Fruit fly (Drosophila melanogaster) whole organism, pupa: ENCODE measurements around the gene Jon66Ci.

Experiments used
- CG14655 ChIP-seq: fragments of 200-800 bp; sonication (Bioruptor generic); optimal IDR thresholded peaks from 3 replicates; lab custom pipeline; 2017; ENCODE audit warnings: mild to moderate bottlenecking, missing biosample characterization, missing genetic modification reagents, missing genetic modification characterization
- CG15710 ChIP-seq: fragments of 200-800 bp; sonication (Bioruptor generic); optimal IDR thresholded peaks from 2 replicates; lab custom pipeline; 2018; ENCODE audit warnings: missing biosample characterization, mild to moderate bottlenecking, missing genetic modification characterization, moderate library complexity
- CG17806 ChIP-seq: fragments of 200-800 bp; sonication (Bioruptor generic); optimal IDR thresholded peaks from 2 replicates; lab custom pipeline; 2018; ENCODE audit warnings: missing biosample characterization, mild to moderate bottlenecking, missing genetic modification characterization, moderate library complexity
- CG34367 ChIP-seq: fragments of 200-800 bp; sonication (Bioruptor generic); optimal IDR thresholded peaks from 2 replicates; lab custom pipeline; 2018; ENCODE audit warnings: missing biosample characterization, mild to moderate bottlenecking, missing genetic modification characterization
- CG4496 ChIP-seq: fragments of 200-800 bp; sonication (Bioruptor generic); IDR thresholded peaks from 3 replicates; pipeline ENCODE4 v1.3.6; 2022; ENCODE audit warnings: missing biosample characterization, missing genetic modification characterization
- CG8159 ChIP-seq: fragments of 200-800 bp; sonication (Bioruptor generic); optimal IDR thresholded peaks from 3 replicates; lab custom pipeline; 2018; ENCODE audit warnings: missing biosample characterization, mild to moderate bottlenecking, missing genetic modification characterization, moderate library complexity
- Ets98B ChIP-seq: fragments of 200-800 bp; sonication (Bioruptor generic); IDR thresholded peaks from 2 replicates; pipeline ENCODE4 v1.3.6; 2022; ENCODE audit warnings: missing biosample characterization, missing genetic modification characterization
- fd96Ca ChIP-seq: fragments of 200-800 bp; sonication (Bioruptor generic); IDR thresholded peaks from 3 replicates; pipeline ENCODE4 v1.3.6; 2022; ENCODE audit warnings: missing biosample characterization, missing genetic modification characterization
- gl ChIP-seq: fragments of 200-800 bp; sonication (Bioruptor generic); optimal IDR thresholded peaks from 2 replicates; lab custom pipeline; 2018; ENCODE audit warnings: missing biosample characterization, mild to moderate bottlenecking, missing genetic modification characterization

- TF ChIP-seq fd96Ca (GFP tag; lab: Robert Waterston, UW) (no peak), CG17806 (tag; lab: Kevin White, UChicago) (no peak), gl (tag; lab: Kevin White, UChicago) (no peak), CG8159 (tag; lab: Kevin White, UChicago) (no peak), CG14655 (GFP tag; lab: Kevin White, UChicago) (no peak), CG15710 (no peak), Ets98B (GFP tag; lab: Robert Waterston, UW) (no peak), CG34367 (tag; lab: Kevin White, UChicago) (no peak), CG4496 (GFP tag; lab: Robert Waterston, UW) (no peak)
These were observed 12.2 kb upstream of the Jon66Ci start for dm6 chr3L:8379161-8379560.
